Fruit fly (Drosophila melanogaster): Measurements from ENCODE around the gene can.

The can gene

DNA sequence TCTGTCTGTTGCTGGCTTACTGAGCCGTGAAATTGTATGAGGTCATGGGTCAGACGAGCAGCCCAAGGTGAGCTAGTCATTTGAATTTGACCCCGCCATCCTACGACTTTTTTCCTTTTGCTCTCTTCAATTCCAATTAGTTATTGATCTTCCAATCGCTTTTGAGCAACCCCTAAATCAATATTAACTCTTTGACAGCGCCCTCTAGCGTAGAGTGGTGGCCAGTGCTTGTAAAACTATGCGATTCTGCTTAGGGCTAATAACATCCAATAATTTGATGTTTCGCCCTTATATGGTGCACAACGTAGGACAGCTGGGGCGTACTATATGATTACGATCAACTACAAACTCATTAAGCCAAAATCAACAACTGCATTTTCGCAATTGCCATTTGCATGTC, 14.9 kb upstream of the can start:
- no peak for TF ChIP-seq CG4496 (GFP tag; IDR thresholded peaks at IDR 0.05)
- TF ChIP-seq gl (tag; optimal IDR thresholded peaks at IDR 0.05), result no peak
- no peak for TF ChIP-seq CG32121 (GFP tag; IDR thresholded peaks at IDR 0.05)
- TF ChIP-seq fd96Ca (GFP tag; IDR thresholded peaks at IDR 0.05), result no peak
- TF ChIP-seq CG13204 (GFP tag; optimal IDR thresholded peaks at IDR 0.05), result no peak
- no peak for TF ChIP-seq CG8159 (tag; optimal IDR thresholded peaks at IDR 0.05)
- no peak for TF ChIP-seq D1 (tag; optimal IDR thresholded peaks at IDR 0.05)
- no peak for TF ChIP-seq rn (GFP tag; IDR thresholded peaks at IDR 0.05)
- no peak for TF ChIP-seq Ets98B (GFP tag; IDR thresholded peaks at IDR 0.05)
- no peak for TF ChIP-seq Snoo (tag; optimal IDR thresholded peaks at IDR 0.05)
- no peak for TF ChIP-seq CG15710 (tag; optimal IDR thresholded peaks at IDR 0.05)
- TF ChIP-seq CG10348 (GFP tag; IDR thresholded peaks at IDR 0.05), result no peak

DNA sequence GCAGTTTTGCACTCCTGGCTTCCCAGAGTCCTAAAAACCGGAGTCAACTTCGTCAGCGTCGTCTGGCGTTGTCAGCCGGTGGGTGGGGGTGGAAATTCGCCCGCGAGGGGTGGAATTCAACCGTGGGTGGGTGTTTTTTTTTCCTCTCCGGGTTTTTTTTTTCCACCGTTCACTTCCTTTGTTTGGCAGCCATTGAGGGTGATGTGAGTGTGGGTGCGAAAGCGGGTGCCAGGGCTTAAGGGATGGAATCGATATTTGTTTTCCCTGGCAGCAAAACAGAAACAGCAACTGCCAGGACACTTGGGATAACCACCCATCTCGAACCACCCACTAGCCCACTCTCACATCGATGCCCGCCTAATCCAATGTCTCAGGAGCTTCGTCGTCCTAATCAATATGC, 12.6 kb upstream of the can start:
- no peak for TF ChIP-seq EcR (GFP tag; optimal IDR thresholded peaks at IDR 0.05)
- TF ChIP-seq CG32121 (GFP tag; IDR thresholded peaks at IDR 0.05), result no peak
- TF ChIP-seq gl (tag; optimal IDR thresholded peaks at IDR 0.05), result no peak
- TF ChIP-seq rn (GFP tag; IDR thresholded peaks at IDR 0.05), result no peak
- no peak for TF ChIP-seq Snoo (tag; optimal IDR thresholded peaks at IDR 0.05)
- TF ChIP-seq CG14655 (GFP tag; optimal IDR thresholded peaks at IDR 0.05), result no peak
- TF ChIP-seq Ets98B (GFP tag; IDR thresholded peaks at IDR 0.05), result no peak
- no peak for TF ChIP-seq CG15710 (tag; optimal IDR thresholded peaks at IDR 0.05)
- no peak for TF ChIP-seq CG17806 (tag; optimal IDR thresholded peaks at IDR 0.05)
- no peak for TF ChIP-seq Pif1B (GFP tag; optimal IDR thresholded peaks at IDR 0.05)
- no peak for TF ChIP-seq Pif1A (GFP tag; optimal IDR thresholded peaks at IDR 0.05)
- no peak for TF ChIP-seq CG10348 (GFP tag; IDR thresholded peaks at IDR 0.05)
- no peak for TF ChIP-seq CG13204 (GFP tag; optimal IDR thresholded peaks at IDR 0.05)
- no peak for TF ChIP-seq CG9948 (tag; optimal IDR thresholded peaks at IDR 0.05)
- TF ChIP-seq D1 (tag; optimal IDR thresholded peaks at IDR 0.05), result no peak
- TF ChIP-seq CG8159 (tag; optimal IDR thresholded peaks at IDR 0.05), result no peak
- TF ChIP-seq CG4496 (GFP tag; IDR thresholded peaks at IDR 0.05), result no peak
- TF ChIP-seq CG34367 (tag; optimal IDR thresholded peaks at IDR 0.05), result no peak
- TF ChIP-seq fd96Ca (GFP tag; IDR thresholded peaks at IDR 0.05), result no peak

DNA sequence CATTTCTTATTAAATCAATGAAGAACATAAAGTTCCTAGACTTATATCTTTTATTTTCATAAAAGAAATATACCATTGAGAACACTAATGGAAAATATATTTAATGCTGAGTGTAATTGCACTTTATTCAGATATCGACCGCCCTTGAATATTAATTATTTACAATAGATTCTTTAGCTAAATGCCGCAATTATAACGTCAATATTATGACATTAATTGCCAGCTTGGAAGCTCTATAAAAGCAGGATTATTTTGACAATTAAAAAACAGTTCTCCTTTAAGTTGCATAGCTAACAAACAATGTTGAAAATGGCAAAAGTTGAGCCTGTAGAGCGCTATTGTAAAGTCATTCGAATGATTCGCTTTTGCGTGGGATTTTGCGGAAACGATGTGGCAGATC, 6.0 kb upstream of the can start, which contains the start of gene Or67d:
Gene Or67d, plus strand, starts transcription at position 301 of the 400 bp plus-strand sequence.
- TF ChIP-seq CG4496 (GFP tag; IDR thresholded peaks at IDR 0.05), result no peak
- TF ChIP-seq CG8159 (tag; optimal IDR thresholded peaks at IDR 0.05), result no peak

DNA sequence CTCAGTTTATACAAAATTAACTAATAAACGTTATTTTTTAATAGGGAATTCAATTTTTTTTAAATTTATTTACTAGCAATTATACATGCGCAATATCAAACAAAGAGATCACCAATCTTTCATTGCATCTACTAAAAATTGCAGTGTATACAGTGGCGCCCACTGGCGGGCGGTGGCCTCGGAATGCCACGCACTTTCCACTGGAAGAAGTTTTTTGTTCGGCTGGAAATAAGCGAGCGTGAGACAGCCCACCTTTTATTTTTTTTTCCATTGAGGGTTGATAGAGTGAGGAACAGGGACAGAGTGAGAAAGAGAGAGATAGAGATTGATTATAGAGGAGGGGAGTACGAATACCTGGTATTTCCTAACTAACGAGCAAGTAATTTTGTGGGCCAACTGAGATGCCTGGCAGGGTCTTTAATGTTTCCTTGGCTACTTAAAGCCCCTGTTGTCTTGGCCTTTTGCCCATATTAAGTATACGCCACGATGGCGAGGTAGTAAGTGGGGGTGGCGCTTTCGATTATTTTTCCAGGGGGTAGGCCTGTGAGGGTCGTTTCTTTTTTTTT, 4.8 kb upstream of the can start:
- TF ChIP-seq CG8301 (tag; optimal IDR thresholded peaks at IDR 0.05) (no peak), EcR (GFP tag; optimal IDR thresholded peaks at IDR 0.05) (no peak), Pif1A (GFP tag; optimal IDR thresholded peaks at IDR 0.05) (no peak), Pif1B (GFP tag; optimal IDR thresholded peaks at IDR 0.05) (no peak), CG32121 (GFP tag; IDR thresholded peaks at IDR 0.05) (no peak), CG15710 (tag; optimal IDR thresholded peaks at IDR 0.05) (no peak), CG12605 (GFP tag; IDR thresholded peaks at IDR 0.05) (no peak), CG10348 (GFP tag; IDR thresholded peaks at IDR 0.05) (no peak), CG4496 (GFP tag; IDR thresholded peaks at IDR 0.05) (no peak), CG9948 (tag; optimal IDR thresholded peaks at IDR 0.05) (no peak), D1 (tag; optimal IDR thresholded peaks at IDR 0.05) (no peak), CG17806 (tag; optimal IDR thresholded peaks at IDR 0.05) (no peak)

DNA sequence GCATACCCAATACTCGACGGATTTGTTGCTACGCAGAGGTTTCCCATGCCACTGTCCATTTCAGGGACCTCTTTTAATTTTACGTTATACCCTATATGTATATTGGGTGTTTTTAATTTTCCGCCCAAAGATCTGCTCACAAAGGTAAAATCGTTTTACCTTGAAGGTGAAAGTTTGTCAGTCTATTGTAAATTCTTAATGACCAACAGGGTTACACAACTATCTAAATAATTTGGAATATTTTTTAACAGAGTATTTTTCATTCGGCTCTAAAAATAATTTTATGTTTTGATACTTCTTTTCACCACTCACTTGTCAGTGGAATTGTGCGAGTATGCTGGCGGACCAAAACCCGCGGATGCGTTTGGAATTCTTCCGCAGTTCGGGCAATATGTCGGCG, 694 bp upstream of the can start:
- no peak for TF ChIP-seq Ets98B (GFP tag; IDR thresholded peaks at IDR 0.05)
- TF ChIP-seq CG17806 (tag; optimal IDR thresholded peaks at IDR 0.05), result peak; percentile 33
- no peak for TF ChIP-seq Pif1B (GFP tag; optimal IDR thresholded peaks at IDR 0.05)
- peak; percentile 49 for TF ChIP-seq Snoo (tag; optimal IDR thresholded peaks at IDR 0.05)
- peak; percentile 38 for TF ChIP-seq CG8159 (tag; optimal IDR thresholded peaks at IDR 0.05)
- no peak for TF ChIP-seq D1 (tag; optimal IDR thresholded peaks at IDR 0.05)
- TF ChIP-seq gl (tag; optimal IDR thresholded peaks at IDR 0.05), result no peak
- no peak for TF ChIP-seq CG34367 (tag; optimal IDR thresholded peaks at IDR 0.05)
- TF ChIP-seq CG9948 (tag; optimal IDR thresholded peaks at IDR 0.05), result peak; percentile 5
- TF ChIP-seq CG15710 (tag; optimal IDR thresholded peaks at IDR 0.05), result peak; percentile 28
- TF ChIP-seq CG10348 (GFP tag; IDR thresholded peaks at IDR 0.05), result no peak
- no peak for TF ChIP-seq CG32121 (GFP tag; IDR thresholded peaks at IDR 0.05)

DNA sequence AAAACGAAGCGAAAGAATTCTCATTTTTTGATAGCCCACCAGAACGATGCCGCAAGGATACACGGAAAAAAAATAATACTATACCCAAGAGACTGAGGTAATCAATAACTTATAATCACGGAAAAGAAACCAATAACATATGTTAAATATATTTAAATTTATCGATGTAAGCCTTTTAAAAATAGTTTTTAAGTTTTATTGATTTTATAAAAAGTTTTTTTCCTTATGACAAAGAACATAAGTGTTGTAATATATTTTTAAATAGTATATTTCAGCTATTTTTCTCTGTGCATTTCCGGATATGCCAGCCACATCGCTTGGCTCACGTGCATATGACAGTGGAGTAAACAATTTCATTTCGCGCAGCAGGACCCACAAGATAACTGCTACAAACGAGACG, 4.1 kb downstream of the can start:
- TF ChIP-seq CG9948 (tag; optimal IDR thresholded peaks at IDR 0.05), result peak; percentile 48
- TF ChIP-seq Snoo (tag; optimal IDR thresholded peaks at IDR 0.05), result peak; percentile 25
- TF ChIP-seq CG17806 (tag; optimal IDR thresholded peaks at IDR 0.05), result peak; percentile 52
- TF ChIP-seq D1 (tag; optimal IDR thresholded peaks at IDR 0.05), result no peak
- TF ChIP-seq CG8159 (tag; optimal IDR thresholded peaks at IDR 0.05), result peak; percentile 66
- no peak for TF ChIP-seq fd96Ca (GFP tag; IDR thresholded peaks at IDR 0.05)
- peak; percentile 54 for TF ChIP-seq CG15710 (tag; optimal IDR thresholded peaks at IDR 0.05)
- peak; percentile 9 for TF ChIP-seq CG14655 (GFP tag; optimal IDR thresholded peaks at IDR 0.05)

DNA sequence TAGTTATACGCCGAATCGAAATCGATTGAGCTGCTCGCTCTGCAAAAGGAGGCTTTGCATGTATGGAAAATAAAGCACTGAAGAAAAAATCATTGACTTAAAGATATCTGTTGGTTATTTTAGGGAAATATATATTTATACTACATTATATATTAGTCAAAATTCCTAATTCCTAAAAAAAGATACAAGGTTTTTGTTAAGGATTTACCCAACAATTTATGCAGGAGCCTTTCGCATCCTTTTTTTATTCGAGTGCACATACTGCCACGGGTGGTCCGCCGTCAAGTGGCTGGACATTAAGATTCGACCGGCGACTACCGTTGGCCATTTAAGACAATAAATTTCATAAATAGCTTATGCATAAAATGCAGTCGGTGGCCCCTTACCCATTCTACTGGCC, 5.7 kb downstream of the can start:
- TF ChIP-seq CG17806 (tag; optimal IDR thresholded peaks at IDR 0.05) (no peak), Pif1A (GFP tag; optimal IDR thresholded peaks at IDR 0.05) (no peak), Snoo (tag; optimal IDR thresholded peaks at IDR 0.05) (peak; percentile 29), CG8159 (tag; optimal IDR thresholded peaks at IDR 0.05) (peak; percentile 3), CG34367 (tag; optimal IDR thresholded peaks at IDR 0.05) (no peak), Ets98B (GFP tag; IDR thresholded peaks at IDR 0.05) (no peak), CG4496 (GFP tag; IDR thresholded peaks at IDR 0.05) (no peak), Pif1B (GFP tag; optimal IDR thresholded peaks at IDR 0.05) (no peak), CG8301 (tag; optimal IDR thresholded peaks at IDR 0.05) (no peak), CG12605 (GFP tag; IDR thresholded peaks at IDR 0.05) (no peak), CG15710 (tag; optimal IDR thresholded peaks at IDR 0.05) (no peak), CG9948 (tag; optimal IDR thresholded peaks at IDR 0.05) (no peak)
